Fruit fly (Drosophila melanogaster) whole organism, embryonic: ENCODE measurements around the gene CG34238.

ENCODE experiments used
- CG12071 ChIP-seq: fragments of 200-800 bp; sonication (Bioruptor generic); optimal IDR thresholded peaks from 3 replicates; lab custom pipeline; 2018; ENCODE audit warnings: missing biosample characterization, mild to moderate bottlenecking, missing genetic modification characterization
- CG12155 ChIP-seq: fragments of 200-800 bp; sonication (Bioruptor generic); optimal IDR thresholded peaks from 3 replicates; lab custom pipeline; 2016; ENCODE audit warnings: missing biosample characterization, missing genetic modification characterization
- CG18476 ChIP-seq: fragments of 200-800 bp; sonication (Bioruptor generic); optimal IDR thresholded peaks from 2 replicates; lab custom pipeline; 2016; ENCODE audit warnings: missing biosample characterization, mild to moderate bottlenecking, missing genetic modification characterization
- CG32532 ChIP-seq: fragments of 200-800 bp; sonication (Bioruptor generic); IDR thresholded peaks from 2 replicates; pipeline ENCODE4 v1.3.6; 2022; ENCODE audit warnings: missing biosample characterization, missing genetic modification characterization
- CG4328 ChIP-seq: fragments of 200-800 bp; sonication (Bioruptor generic); optimal IDR thresholded peaks from 3 replicates; lab custom pipeline; 2017; ENCODE audit warnings: missing biosample characterization, missing genetic modification reagents, missing genetic modification characterization
- CG4854 ChIP-seq: fragments of 200-800 bp; sonication (Bioruptor generic); optimal IDR thresholded peaks from 2 replicates; lab custom pipeline; 2016; ENCODE audit warnings: missing biosample characterization, missing genetic modification characterization, inconsistent platforms
- CG6765 ChIP-seq: fragments of 200-800 bp; sonication (Bioruptor generic); optimal IDR thresholded peaks from 3 replicates; lab custom pipeline; 2017; ENCODE audit warnings: missing biosample characterization, mild to moderate bottlenecking, missing genetic modification characterization
- CG7839 ChIP-seq: fragments of 200-800 bp; sonication (Bioruptor generic); optimal IDR thresholded peaks from 3 replicates; lab custom pipeline; 2018; ENCODE audit warnings: missing biosample characterization, mild to moderate bottlenecking, missing genetic modification characterization, moderate library complexity
- CG7928 ChIP-seq: fragments of 200-800 bp; sonication (Bioruptor generic); optimal IDR thresholded peaks from 2 replicates; lab custom pipeline; 2017; ENCODE audit warnings: missing biosample characterization, mild to moderate bottlenecking, missing genetic modification characterization
- CG8290 ChIP-seq, 3 experiments: fragments of 200-800 bp; sonication (Bioruptor generic); optimal IDR thresholded peaks; 2 replicates each; lab custom pipeline; 2016 to 2019; ENCODE audit warnings: missing biosample characterization in 3 of 3, missing genetic modification characterization in 3 of 3, mild to moderate bottlenecking in 2 of 3, moderate library complexity in 1 of 3
- E2f2 ChIP-seq: fragments of 200-800 bp; sonication (Bioruptor generic); IDR thresholded peaks from 2 replicates; pipeline ENCODE4 v1.3.6; 2022; ENCODE audit warnings: missing biosample characterization, missing genetic modification characterization
- Fer1 ChIP-seq: fragments of 200-800 bp; sonication (Bioruptor generic); optimal IDR thresholded peaks from 2 replicates; lab custom pipeline; 2017; ENCODE audit warnings: missing biosample characterization, mild to moderate bottlenecking, missing genetic modification characterization
- Fer3 ChIP-seq: fragments of 200-800 bp; sonication (Bioruptor generic); optimal IDR thresholded peaks from 2 replicates; lab custom pipeline; 2018; ENCODE audit warnings: missing biosample characterization, mild to moderate bottlenecking, missing genetic modification characterization, moderate library complexity
- Gsc ChIP-seq: fragments of 200-800 bp; sonication (Bioruptor generic); IDR thresholded peaks from 2 replicates; pipeline ENCODE4 v1.3.6; 2022; ENCODE audit warnings: missing biosample characterization, missing genetic modification characterization
- H2.0 ChIP-seq: fragments of 200-800 bp; sonication (Bioruptor generic); IDR thresholded peaks from 2 replicates; pipeline ENCODE4 v1.3.6; 2022; ENCODE audit warnings: missing biosample characterization, missing genetic modification characterization
- HLH3B ChIP-seq: fragments of 200-800 bp; sonication (Bioruptor generic); IDR thresholded peaks from 2 replicates; pipeline ENCODE4 v1.3.6; 2022; ENCODE audit warnings: missing biosample characterization, missing genetic modification characterization
- Hmr ChIP-seq: fragments of 200-800 bp; sonication (Bioruptor generic); optimal IDR thresholded peaks from 3 replicates; lab custom pipeline; 2017; ENCODE audit warnings: mild to moderate bottlenecking, missing biosample characterization, missing genetic modification reagents, missing genetic modification characterization
- Myb ChIP-seq: fragments of 200-800 bp; sonication (Bioruptor generic); optimal IDR thresholded peaks from 2 replicates; lab custom pipeline; 2016; ENCODE audit warnings: missing biosample characterization, missing genetic modification characterization
- Ptx1 ChIP-seq: fragments of 200-800 bp; sonication (Bioruptor generic); IDR thresholded peaks from 2 replicates; pipeline ENCODE4 v1.3.6; 2022; ENCODE audit warnings: missing biosample characterization, missing genetic modification characterization
- Rx ChIP-seq: fragments of 200-800 bp; sonication (Bioruptor generic); IDR thresholded peaks from 2 replicates; pipeline ENCODE4 v1.3.6; 2022; ENCODE audit warnings: missing biosample characterization, missing genetic modification characterization
- Spps ChIP-seq: fragments of 200-800 bp; sonication (Bioruptor generic); optimal IDR thresholded peaks from 2 replicates; lab custom pipeline; 2018; ENCODE audit warnings: missing biosample characterization, mild to moderate bottlenecking, missing genetic modification characterization
- Sry-β ChIP-seq: fragments of 200-800 bp; sonication (Bioruptor generic); optimal IDR thresholded peaks from 2 replicates; lab custom pipeline; 2018; ENCODE audit warnings: missing biosample characterization, mild to moderate bottlenecking, missing genetic modification characterization, moderate library complexity
- Ssrp ChIP-seq: fragments of 200-800 bp; sonication (Bioruptor generic); optimal IDR thresholded peaks from 2 replicates; lab custom pipeline; 2018; ENCODE audit warnings: missing biosample characterization, mild to moderate bottlenecking, missing genetic modification characterization, moderate library complexity
- ab ChIP-seq: fragments of 200-800 bp; sonication (Bioruptor generic); optimal IDR thresholded peaks from 2 replicates; lab custom pipeline; 2016; ENCODE audit warnings: missing biosample characterization, missing genetic modification characterization
- al ChIP-seq: fragments of 200-800 bp; sonication (Bioruptor generic); IDR thresholded peaks from 2 replicates; pipeline ENCODE4 v1.3.6; 2022; ENCODE audit warnings: missing biosample characterization, missing genetic modification characterization
- amos ChIP-seq: fragments of 200-800 bp; sonication (Bioruptor generic); IDR thresholded peaks from 2 replicates; pipeline ENCODE4 v1.3.6; 2022; ENCODE audit warnings: missing biosample characterization, missing genetic modification characterization; ENCODE audit not compliant: partially characterized antibody
- bbx ChIP-seq: fragments of 200-800 bp; sonication (Bioruptor generic); IDR thresholded peaks from 2 replicates; pipeline ENCODE4 v1.3.6; 2022; ENCODE audit warnings: missing biosample characterization, missing genetic modification characterization; ENCODE audit not compliant: partially characterized antibody
- caup ChIP-seq: fragments of 200-800 bp; sonication (Bioruptor generic); optimal IDR thresholded peaks from 3 replicates; lab custom pipeline; 2017; ENCODE audit warnings: missing biosample characterization, mild to moderate bottlenecking, missing genetic modification characterization, moderate library complexity; ENCODE audit not compliant: severe bottlenecking
- chif ChIP-seq, 2 experiments: fragments of 200-800 bp; sonication (Bioruptor generic); optimal IDR thresholded peaks; 3 replicates each; lab custom pipeline; 2016; ENCODE audit warnings: missing biosample characterization in 2 of 2, missing genetic modification characterization in 2 of 2
- croc ChIP-seq: fragments of 200-800 bp; sonication (Bioruptor generic); conservative IDR thresholded peaks from 3 replicates; pipeline ENCODE4 v1.3.6; 2022; ENCODE audit warnings: missing biosample characterization, missing genetic modification characterization
- en ChIP-seq: fragments of 200-800 bp; sonication (Bioruptor generic); optimal IDR thresholded peaks from 2 replicates; lab custom pipeline; 2016; ENCODE audit warnings: missing biosample characterization, missing genetic modification characterization
- ewg ChIP-seq: fragments of 200-800 bp; sonication (Bioruptor generic); optimal IDR thresholded peaks from 3 replicates; lab custom pipeline; 2017; ENCODE audit warnings: mild to moderate bottlenecking, missing biosample characterization, missing genetic modification reagents, missing genetic modification characterization
- ind ChIP-seq: fragments of 200-800 bp; sonication (Bioruptor generic); optimal IDR thresholded peaks from 3 replicates; lab custom pipeline; 2016; ENCODE audit warnings: missing biosample characterization, missing genetic modification characterization
- insv ChIP-seq, 2 experiments: fragments of 200-800 bp; sonication (Bioruptor generic); optimal IDR thresholded peaks; 3 replicates each; lab custom pipeline; 2016 to 2018; ENCODE audit warnings: missing biosample characterization in 2 of 2, missing genetic modification characterization in 2 of 2
- kah ChIP-seq: fragments of 200-800 bp; sonication (Bioruptor generic); optimal IDR thresholded peaks from 2 replicates; lab custom pipeline; 2018; ENCODE audit warnings: missing biosample characterization, mild to moderate bottlenecking, missing genetic modification characterization
- kni ChIP-seq: fragments of 200-800 bp; sonication (Bioruptor generic); optimal IDR thresholded peaks from 3 replicates; lab custom pipeline; 2017; ENCODE audit warnings: mild to moderate bottlenecking, missing biosample characterization, missing genetic modification reagents, missing genetic modification characterization
- lmd ChIP-seq: fragments of 200-800 bp; sonication (Bioruptor generic); IDR thresholded peaks from 2 replicates; pipeline ENCODE4 v1.3.6; 2022; ENCODE audit warnings: missing biosample characterization, missing genetic modification characterization
- mam ChIP-seq: fragments of 200-800 bp; sonication (Bioruptor generic); optimal IDR thresholded peaks from 3 replicates; lab custom pipeline; 2016; ENCODE audit warnings: missing biosample characterization, missing genetic modification characterization
- nerfin-1 ChIP-seq: fragments of 200-800 bp; sonication (Bioruptor generic); optimal IDR thresholded peaks from 3 replicates; lab custom pipeline; 2019; ENCODE audit warnings: missing biosample characterization, mild to moderate bottlenecking, missing genetic modification characterization, moderate library complexity
- pita ChIP-seq: fragments of 200-800 bp; sonication (Bioruptor generic); optimal IDR thresholded peaks from 2 replicates; lab custom pipeline; 2017; ENCODE audit warnings: missing biosample characterization, mild to moderate bottlenecking, missing genetic modification characterization
- pzg ChIP-seq: fragments of 200-800 bp; sonication (Bioruptor generic); optimal IDR thresholded peaks from 3 replicates; lab custom pipeline; 2018; ENCODE audit warnings: missing biosample characterization, mild to moderate bottlenecking, missing genetic modification characterization, moderate library complexity
- ranshi ChIP-seq: fragments of 200-800 bp; sonication (Bioruptor generic); IDR thresholded peaks from 2 replicates; pipeline ENCODE4 v1.3.6; 2022; ENCODE audit warnings: missing biosample characterization, missing genetic modification characterization
- sd ChIP-seq: fragments of 200-800 bp; sonication (Bioruptor generic); optimal IDR thresholded peaks from 3 replicates; lab custom pipeline; 2018; ENCODE audit warnings: missing biosample characterization, mild to moderate bottlenecking, missing genetic modification characterization, moderate library complexity
- tin ChIP-seq: fragments of 200-800 bp; sonication (Bioruptor generic); optimal IDR thresholded peaks from 3 replicates; lab custom pipeline; 2016; ENCODE audit warnings: missing biosample characterization, missing genetic modification characterization
- tll ChIP-seq, 2 experiments: fragments of 200-800 bp in 1 of 2; fragments of >200 bp in 1 of 2; sonication (Bioruptor generic) in 1 of 2; optimal IDR thresholded peaks; 2 replicates each; lab custom pipeline; 2017 to 2019; ENCODE audit warnings: missing biosample characterization in 2 of 2, missing genetic modification characterization in 2 of 2, mild to moderate bottlenecking in 1 of 2, moderate library complexity in 1 of 2
- usp ChIP-seq: fragments of >200 bp; optimal IDR thresholded peaks from 2 replicates; lab custom pipeline; 2017; ENCODE audit warnings: missing biosample characterization, missing genetic modification characterization
- yki ChIP-seq: fragments of >200 bp; optimal IDR thresholded peaks from 3 replicates; lab custom pipeline; 2018
- z ChIP-seq: fragments of 200-800 bp; sonication (Bioruptor generic); IDR thresholded peaks from 3 replicates; pipeline ENCODE4 v1.3.6; 2022; ENCODE audit warnings: missing biosample characterization, missing genetic modification characterization
- zfh1 ChIP-seq: fragments of 200-800 bp; sonication (Bioruptor generic); IDR thresholded peaks from 3 replicates; pipeline ENCODE4 v1.3.6; 2022; ENCODE audit warnings: missing biosample characterization, missing genetic modification characterization

The CG34238 gene

dm6 chr3L:10656451-10657198 is 30.3 kb downstream of the CG34238 start (continued):
- peak; percentile 33; the same call in 1 of the 2 replicates for TF ChIP-seq CG32532 (GFP tag; lab: Robert Waterston, UW)
- TF ChIP-seq CG4328, result peak; percentile 32
- TF ChIP-seq CG6765 (GFP tag; lab: Kevin White, UChicago), result peak; percentile 77
- no peak for TF ChIP-seq E2f2 (GFP tag; lab: Robert Waterston, UW)
- TF ChIP-seq HLH3B (GFP tag; lab: Robert Waterston, UW), result peak; percentile 39; the same call in 1 of the 2 replicates
- TF ChIP-seq CG8290 (GFP tag; optimal IDR thresholded peaks at IDR 0.05; lab: Kevin White, UChicago), result peak; percentile 54
- peak in 1 of 2 experiments; percentile 83 for TF ChIP-seq CG8290 (tag; optimal IDR thresholded peaks at IDR 0.05; lab: Kevin White, UChicago)
- peak; percentile 32 for TF ChIP-seq CG12155 (GFP tag; lab: Kevin White, UChicago)
- peak; percentile 75 for TF ChIP-seq Fer3 (tag; lab: Kevin White, UChicago)
- TF ChIP-seq tin, result no peak
- TF ChIP-seq z (GFP tag; lab: Robert Waterston, UW), result no peak
- peak; percentile 74 for TF ChIP-seq Fer1 (GFP tag; lab: Kevin White, UChicago)
- TF ChIP-seq CG12071 (GFP tag; lab: Kevin White, UChicago), result peak; percentile 88
- 0 out of 2 replicates have a peak, but pooled peaks have one; percentile 17 for TF ChIP-seq Ptx1 (GFP tag; lab: Robert Waterston, UW)
- peak in 1 of 2 experiments; percentile 66 for TF ChIP-seq chif (GFP tag; optimal IDR thresholded peaks at IDR 0.05; lab: Kevin White, UChicago)
- no peak for TF ChIP-seq lmd (GFP tag; lab: Robert Waterston, UW)
- TF ChIP-seq amos (GFP tag; lab: Robert Waterston, UW), result no peak
- TF ChIP-seq CG18476 (GFP tag; lab: Kevin White, UChicago), result peak; percentile 37
- no peak for TF ChIP-seq pita (GFP tag; lab: Kevin White, UChicago)
- no peak for TF ChIP-seq usp
- TF ChIP-seq kah (GFP tag; lab: Kevin White, UChicago), result peak; percentile 4
- peak; percentile 60; the same call in 1 of the 2 replicates for TF ChIP-seq ranshi (GFP tag; lab: Robert Waterston, UW)
- no peak for TF ChIP-seq Rx (GFP tag; lab: Robert Waterston, UW)
- no peak for TF ChIP-seq al (GFP tag; lab: Robert Waterston, UW)
- TF ChIP-seq Sry-β (GFP tag; lab: Kevin White, UChicago), result peak; percentile 26
- no peak for TF ChIP-seq pzg
- peak; percentile 79 for TF ChIP-seq Hmr
- peak; percentile 11 for TF ChIP-seq CG7839 (tag; lab: Kevin White, UChicago)
- no peak for TF ChIP-seq yki (lab: Kevin White, UChicago)
- TF ChIP-seq ind (GFP tag; lab: Kevin White, UChicago), result no peak
- peak; percentile 55 for TF ChIP-seq nerfin-1 (tag; lab: Kevin White, UChicago)
- peak; percentile 55 for TF ChIP-seq ewg (GFP tag; lab: Kevin White, UChicago)
- TF ChIP-seq insv (GFP tag; optimal IDR thresholded peaks at IDR 0.05; lab: Kevin White, UChicago), result no peak
- TF ChIP-seq mam (GFP tag; lab: Kevin White, UChicago), result peak; percentile 38
- TF ChIP-seq en (GFP tag; lab: Kevin White, UChicago), result peak; percentile 19
- no peak for TF ChIP-seq Ssrp
- peak; percentile 24 for TF ChIP-seq Spps (tag; lab: Kevin White, UChicago)
- peak; percentile 12 for TF ChIP-seq sd (tag; lab: Kevin White, UChicago)
- TF ChIP-seq ab (GFP tag; lab: Kevin White, UChicago), result no peak
- TF ChIP-seq Myb (GFP tag; lab: Kevin White, UChicago), result peak; percentile 16
- no peak for TF ChIP-seq H2.0
- peak; percentile 81 for TF ChIP-seq caup (GFP tag; lab: Kevin White, UChicago)
- TF ChIP-seq croc (GFP tag; lab: Robert Waterston, UW), result no peak
- peak; percentile 14; the same call in 1 of the 3 replicates for TF ChIP-seq zfh1
- TF ChIP-seq CG7928 (GFP tag; lab: Kevin White, UChicago), result no peak
- no peak for TF ChIP-seq kni (GFP tag; lab: Kevin White, UChicago)
- TF ChIP-seq Gsc (GFP tag; lab: Robert Waterston, UW), result no peak
- TF ChIP-seq bbx (GFP tag; lab: Robert Waterston, UW), result no peak
- peak; percentile 64 for TF ChIP-seq CG4854 (GFP tag; lab: Kevin White, UChicago)
- no peak for TF ChIP-seq tll (GFP tag; optimal IDR thresholded peaks at IDR 0.05; lab: Kevin White, UChicago)
